Fruit fly (Drosophila melanogaster): ENCODE results near the gene Or35a.

Or35a gene

dm6 chr2L:15611669-15612308, 11.6 kb downstream of the Or35a start, which contains the start of gene CG15255:
Gene CG15255, minus strand, starts transcription at chr2L:15611719.
- TF ChIP-seq Myc (optimal IDR thresholded peaks at IDR 0.05), result no peak
- no peak for TF ChIP-seq h (optimal IDR thresholded peaks at IDR 0.05)
- TF ChIP-seq psq (optimal IDR thresholded peaks at IDR 0.05), result no peak
- TF ChIP-seq Sin3A (optimal IDR thresholded peaks at IDR 0.05), result no peak
- TF ChIP-seq ttk (optimal IDR thresholded peaks at IDR 0.05), result no peak
- no peak for TF ChIP-seq insv (optimal IDR thresholded peaks at IDR 0.05)

dm6 chr2L:15609139-15609538, 14.2 kb downstream of the Or35a start:
- no peak for TF ChIP-seq ttk (optimal IDR thresholded peaks at IDR 0.05)
- no peak for TF ChIP-seq h (optimal IDR thresholded peaks at IDR 0.05)
- TF ChIP-seq Sin3A (optimal IDR thresholded peaks at IDR 0.05), result no peak
- TF ChIP-seq insv (optimal IDR thresholded peaks at IDR 0.05), result no peak
- TF ChIP-seq psq (optimal IDR thresholded peaks at IDR 0.05), result no peak
- TF ChIP-seq Myc (optimal IDR thresholded peaks at IDR 0.05), result no peak

Data from Kc167 (cell line).